Fruit fly (Drosophila melanogaster): ENCODE results near the gene CG18477.

The CG18477 gene

DNA sequence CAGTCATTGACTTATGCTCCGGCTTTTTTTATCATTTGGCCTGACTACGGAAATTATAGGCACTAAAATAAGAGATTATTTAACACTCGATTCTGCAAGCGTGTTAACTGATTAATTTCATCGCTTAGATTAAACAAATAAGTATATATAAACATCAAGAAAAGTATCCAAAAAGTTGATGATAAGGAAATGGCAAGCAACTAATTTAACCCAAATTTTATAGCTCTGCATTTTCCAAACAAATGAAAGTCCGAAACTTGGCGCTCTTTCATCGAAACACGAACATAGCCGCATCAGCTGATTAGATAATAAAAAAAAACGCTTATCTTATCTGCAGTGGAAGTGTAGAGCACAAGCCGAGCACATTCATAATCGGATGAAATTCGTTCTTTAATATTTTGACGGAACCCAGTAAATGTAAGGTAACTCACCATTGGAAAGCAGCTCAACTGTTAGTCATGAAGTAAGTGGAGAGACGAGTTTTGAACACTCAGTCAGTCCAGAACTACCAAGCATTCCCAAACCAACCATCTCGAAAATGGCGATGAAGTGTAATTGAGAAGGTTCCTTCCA is 31.2 kb upstream of the CG18477 start, which contains the start of gene CG18480 (continued):
- peak; percentile 21 for TF ChIP-seq scrt (GFP tag; optimal IDR thresholded peaks at IDR 0.05)
- TF ChIP-seq bowl (GFP tag; IDR thresholded peaks at IDR 0.05), result no peak
- TF ChIP-seq ssp (GFP tag; IDR thresholded peaks at IDR 0.05), result no peak
- no peak for TF ChIP-seq Dip2 (GFP tag; IDR thresholded peaks at IDR 0.05)
- TF ChIP-seq ab (GFP tag; optimal IDR thresholded peaks at IDR 0.05), result no peak
- TF ChIP-seq Doc3 (GFP tag; IDR thresholded peaks at IDR 0.05; ENCODE audit: partially characterized antibody), result no peak
- no peak for TF ChIP-seq CG1603 (tag; optimal IDR thresholded peaks at IDR 0.05)
- peak; percentile 35 for TF ChIP-seq CG15514 (GFP tag; optimal IDR thresholded peaks at IDR 0.05)
- TF ChIP-seq Optix (GFP tag; IDR thresholded peaks at IDR 0.05), result 0 out of 3 replicates have a peak, but pooled peaks have one; percentile 47
- 0 out of 3 replicates have a peak, but pooled peaks have one; percentile 34 for TF ChIP-seq CG2889 (GFP tag; IDR thresholded peaks at IDR 0.05)
- no peak for TF ChIP-seq CG14050 (GFP tag; IDR thresholded peaks at IDR 0.05)
- TF ChIP-seq zf30C (GFP tag; optimal IDR thresholded peaks at IDR 0.05), result no peak
- TF ChIP-seq ken (GFP tag; IDR thresholded peaks at IDR 0.05), result peak; percentile 47; the same call in 1 of the 3 replicates
- no peak for TF ChIP-seq usp (GFP tag; optimal IDR thresholded peaks at IDR 0.05)
- TF ChIP-seq otp (GFP tag; IDR thresholded peaks at IDR 0.05), result 0 out of 3 replicates have a peak, but pooled peaks have one; percentile 45
- TF ChIP-seq CG9609 (GFP tag; optimal IDR thresholded peaks at IDR 0.05), result no peak
- TF ChIP-seq CG12071 (GFP tag; optimal IDR thresholded peaks at IDR 0.05), result peak; percentile 33
- TF ChIP-seq bigmax (GFP tag; optimal IDR thresholded peaks at IDR 0.05), result no peak
- 0 out of 2 replicates have a peak, but pooled peaks have one; percentile 44 for TF ChIP-seq HLH3B (GFP tag; IDR thresholded peaks at IDR 0.05)
- TF ChIP-seq Blimp-1 (GFP tag; optimal IDR thresholded peaks at IDR 0.05), result no peak
- TF ChIP-seq her (GFP tag; optimal IDR thresholded peaks at IDR 0.05), result no peak
- TF ChIP-seq CG17359 (tag; optimal IDR thresholded peaks at IDR 0.05), result no peak
- peak; percentile 94 for TF ChIP-seq CG10274 (GFP tag; optimal IDR thresholded peaks at IDR 0.05)
- peak; percentile 71 for TF ChIP-seq lilli (GFP tag; optimal IDR thresholded peaks at IDR 0.05)
- no peak for TF ChIP-seq luna (GFP tag; optimal IDR thresholded peaks at IDR 0.05)
- no peak for TF ChIP-seq CG10462 (GFP tag; optimal IDR thresholded peaks at IDR 0.05)
- no peak for TF ChIP-seq Fer1 (GFP tag; optimal IDR thresholded peaks at IDR 0.05)
- no peak for TF ChIP-seq CG6272 (GFP tag; IDR thresholded peaks at IDR 0.05)
- TF ChIP-seq CG30431 (GFP tag; optimal IDR thresholded peaks at IDR 0.05), result no peak
- peak; percentile 26; the same call in 1 of the 2 replicates for TF ChIP-seq Adf1 (GFP tag; IDR thresholded peaks at IDR 0.05)
- TF ChIP-seq CG4404 (GFP tag; IDR thresholded peaks at IDR 0.05), result no peak
- TF ChIP-seq CG11723 (GFP tag; optimal IDR thresholded peaks at IDR 0.05), result peak; percentile 13
- no peak for TF ChIP-seq Dll (GFP tag; IDR thresholded peaks at IDR 0.05; ENCODE audit: partially characterized antibody)
- peak; percentile 39 for TF ChIP-seq bab2 (GFP tag; optimal IDR thresholded peaks at IDR 0.05)
- TF ChIP-seq CHES-1-like (GFP tag; optimal IDR thresholded peaks at IDR 0.05), result peak; percentile 47
- TF ChIP-seq sug (tag; optimal IDR thresholded peaks at IDR 0.05), result no peak
- TF ChIP-seq Pdp1 (GFP tag; optimal IDR thresholded peaks at IDR 0.05), result peak in 1 of 2 experiments; percentile 31
- TF ChIP-seq fru (optimal IDR thresholded peaks at IDR 0.05), result no peak
- TF ChIP-seq MTF-1 (GFP tag; optimal IDR thresholded peaks at IDR 0.05; ENCODE audit: borderline replicate concordance), result no peak
- TF ChIP-seq bcd (GFP tag; optimal IDR thresholded peaks at IDR 0.05), result peak; percentile 8
- TF ChIP-seq Scr (GFP tag; IDR thresholded peaks at IDR 0.05; ENCODE audit: partially characterized antibody), result no peak
- peak; percentile 31 for TF ChIP-seq pho (GFP tag; optimal IDR thresholded peaks at IDR 0.05)
- TF ChIP-seq p53 (GFP tag; optimal IDR thresholded peaks at IDR 0.05), result no peak
- TF ChIP-seq B-H1 (GFP tag; IDR thresholded peaks at IDR 0.05), result no peak
- TF ChIP-seq CrebB (tag; optimal IDR thresholded peaks at IDR 0.05), result no peak
- peak; percentile 14 for TF ChIP-seq NfI (GFP tag; optimal IDR thresholded peaks at IDR 0.05)
- TF ChIP-seq Sry-δ (GFP tag; optimal IDR thresholded peaks at IDR 0.05), result no peak
- no peak for TF ChIP-seq CG15696 (tag; optimal IDR thresholded peaks at IDR 0.05)
- no peak for TF ChIP-seq ewg (GFP tag; optimal IDR thresholded peaks at IDR 0.05)
- TF ChIP-seq gcm2 (GFP tag; optimal IDR thresholded peaks at IDR 0.05), result no peak
- peak; percentile 12 for TF ChIP-seq CG13296 (GFP tag; optimal IDR thresholded peaks at IDR 0.05)

Measured in whole organism, embryonic.